Worm (Caenorhabditis elegans): ENCODE measurements around the gene srg-15.

srg-15 gene

DNA sequence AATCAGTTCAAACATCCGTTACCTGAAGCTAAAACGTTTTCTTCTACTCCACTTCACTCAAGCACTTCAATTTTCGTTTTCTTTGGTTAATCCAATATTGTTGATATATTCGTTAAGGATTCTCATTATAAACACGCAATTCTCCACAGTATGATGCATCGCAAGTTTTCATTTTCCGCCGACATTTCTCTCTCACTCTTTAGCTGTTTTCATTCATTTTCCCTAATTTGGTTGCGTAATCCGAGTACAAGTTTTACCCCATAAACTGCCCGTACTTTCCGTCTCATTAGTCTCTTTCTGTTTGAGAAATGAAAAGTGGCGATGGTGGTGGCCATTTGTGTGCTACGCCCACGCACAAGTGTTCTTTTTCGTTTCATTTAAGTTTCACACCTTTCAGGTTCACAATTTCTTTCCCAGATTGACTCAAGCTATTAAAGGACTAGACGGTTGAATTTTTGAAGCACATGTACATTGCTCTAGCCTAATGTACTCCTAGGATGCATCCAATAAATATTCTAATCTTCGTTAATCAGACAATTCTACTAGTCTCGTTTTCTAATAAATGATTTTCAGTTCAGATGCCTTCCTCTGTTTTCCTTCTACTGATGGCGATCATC lies 18.8 kb downstream of the srg-15 start, which contains the start of gene C34C6.3:
C34C6.3 (plus strand) TSS at position 567 of the 617 bp plus-strand sequence.
- no peak for TF ChIP-seq C08G9.2 (tag; optimal IDR thresholded peaks at IDR 0.05)
- no peak for TF ChIP-seq pha-2 (tag; optimal IDR thresholded peaks at IDR 0.05)
- TF ChIP-seq madf-2 (tag; optimal IDR thresholded peaks at IDR 0.05) = no peak
- TF ChIP-seq gmeb-2 (tag; optimal IDR thresholded peaks at IDR 0.05) = no peak
- no peak for TF ChIP-seq elt-4 (tag; optimal IDR thresholded peaks at IDR 0.05)
- no peak for TF ChIP-seq ceh-9 (tag; optimal IDR thresholded peaks at IDR 0.05)
- TF ChIP-seq lim-6 (tag; optimal IDR thresholded peaks at IDR 0.05) = no peak

DNA sequence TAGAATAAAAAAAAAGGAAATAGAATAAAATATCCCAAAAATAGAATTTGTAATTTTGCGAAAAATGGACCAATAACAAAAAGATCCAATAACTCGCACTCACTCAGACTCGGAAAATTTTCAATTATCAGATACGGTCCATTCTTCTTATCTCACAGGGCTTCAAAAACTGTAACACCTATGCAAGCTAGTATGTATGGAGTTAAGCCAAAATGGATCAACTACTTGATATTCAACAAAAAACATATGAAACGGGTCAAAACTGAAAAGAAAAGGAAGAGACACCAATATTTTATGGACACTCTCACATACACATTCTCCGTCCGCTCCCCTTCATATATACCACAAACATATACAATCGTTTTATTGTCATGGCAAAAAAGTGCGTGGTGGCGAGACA lies 24.6 kb downstream of the srg-15 start, which contains the start of gene C34C6.9:
C34C6.9 (plus strand) TSS at position 301 of the 400 bp plus-strand sequence.
- no peak for TF ChIP-seq eyg-1 (tag; optimal IDR thresholded peaks at IDR 0.05)
- no peak for TF ChIP-seq pag-3 (tag; optimal IDR thresholded peaks at IDR 0.05; ENCODE audit: borderline replicate concordance)
- TF ChIP-seq elt-4 (tag; optimal IDR thresholded peaks at IDR 0.05) = no peak
- no peak for TF ChIP-seq F13H6.1 (tag; optimal IDR thresholded peaks at IDR 0.05)
- no peak for TF ChIP-seq zip-5 (tag; optimal IDR thresholded peaks at IDR 0.05)
- no peak for TF ChIP-seq C08G9.2 (tag; optimal IDR thresholded peaks at IDR 0.05)
- TF ChIP-seq lim-6 (tag; optimal IDR thresholded peaks at IDR 0.05) = no peak
- TF ChIP-seq npax-4 (tag; optimal IDR thresholded peaks at IDR 0.05) = no peak
- TF ChIP-seq gmeb-2 (tag; optimal IDR thresholded peaks at IDR 0.05) = no peak
- TF ChIP-seq ceh-14 (tag; optimal IDR thresholded peaks at IDR 0.05) = no peak
- no peak for TF ChIP-seq ceh-45 (GFP tag; IDR thresholded peaks at IDR 0.05)
- TF ChIP-seq unc-86 (tag; optimal IDR thresholded peaks at IDR 0.05) = no peak
- TF ChIP-seq ceh-18 (tag; optimal IDR thresholded peaks at IDR 0.05) = no peak
- no peak for TF ChIP-seq ahr-1 (tag; optimal IDR thresholded peaks at IDR 0.05)

DNA sequence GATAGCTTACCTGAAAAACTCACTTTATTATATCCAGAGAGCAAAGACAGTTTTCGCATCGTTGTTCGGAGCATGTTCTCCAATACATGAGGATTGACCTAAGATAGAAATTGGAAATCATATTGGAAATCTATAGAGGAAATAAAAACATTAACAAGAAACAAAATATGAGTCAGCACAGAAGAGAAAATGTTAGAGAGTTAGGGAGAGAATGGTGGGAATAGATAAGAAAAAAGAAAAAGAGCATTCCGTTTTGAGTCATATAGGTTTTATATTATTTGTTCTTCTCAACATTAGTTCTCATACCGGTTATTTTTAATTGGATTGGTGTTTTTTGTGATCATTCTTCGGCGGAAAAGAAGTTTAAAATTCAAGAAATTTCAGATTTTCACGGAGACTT lies 25.4 kb downstream of the srg-15 start, which contains the start of gene hgap-2:
hgap-2 (minus strand) TSS at position 101 of the 400 bp plus-strand sequence.
- TF ChIP-seq pha-4 (tag; optimal IDR thresholded peaks at IDR 0.05) = no peak
- TF ChIP-seq C38D4.7 (GFP tag; optimal IDR thresholded peaks at IDR 0.05) = no peak
- no peak for TF ChIP-seq syd-9 (tag; optimal IDR thresholded peaks at IDR 0.05)
- TF ChIP-seq pax-1 (tag; optimal IDR thresholded peaks at IDR 0.05) = no peak
- TF ChIP-seq pag-3 (tag; optimal IDR thresholded peaks at IDR 0.05; ENCODE audit: borderline replicate concordance) = no peak
- TF ChIP-seq ama-1 (optimal IDR thresholded peaks at IDR 0.05) = no peak
- no peak for TF ChIP-seq sox-4 (tag; optimal IDR thresholded peaks at IDR 0.05)
- TF ChIP-seq elt-2 (tag; optimal IDR thresholded peaks at IDR 0.05) = no peak
- TF ChIP-seq ets-4 (tag; optimal IDR thresholded peaks at IDR 0.05) = no peak
- TF ChIP-seq pros-1 (tag; optimal IDR thresholded peaks at IDR 0.05) = no peak
- TF ChIP-seq madf-2 (tag; optimal IDR thresholded peaks at IDR 0.05) = no peak
- no peak for TF ChIP-seq tbx-2 (tag; optimal IDR thresholded peaks at IDR 0.05)
- TF ChIP-seq K09A11.1 (tag; optimal IDR thresholded peaks at IDR 0.05; ENCODE audit: insufficient read depth) = no peak
- no peak for TF ChIP-seq fkh-6 (tag; optimal IDR thresholded peaks at IDR 0.05)
- TF ChIP-seq odd-2 (tag; optimal IDR thresholded peaks at IDR 0.05) = no peak
- no peak for TF ChIP-seq dmd-4 (tag; optimal IDR thresholded peaks at IDR 0.05; ENCODE audit: borderline replicate concordance)
- no peak for TF ChIP-seq ztf-16 (tag; optimal IDR thresholded peaks at IDR 0.05)
- no peak for TF ChIP-seq unc-3 (GFP tag; conservative IDR thresholded peaks at IDR 0.05)
- no peak for TF ChIP-seq unc-3 (tag; optimal IDR thresholded peaks at IDR 0.05)

DNA sequence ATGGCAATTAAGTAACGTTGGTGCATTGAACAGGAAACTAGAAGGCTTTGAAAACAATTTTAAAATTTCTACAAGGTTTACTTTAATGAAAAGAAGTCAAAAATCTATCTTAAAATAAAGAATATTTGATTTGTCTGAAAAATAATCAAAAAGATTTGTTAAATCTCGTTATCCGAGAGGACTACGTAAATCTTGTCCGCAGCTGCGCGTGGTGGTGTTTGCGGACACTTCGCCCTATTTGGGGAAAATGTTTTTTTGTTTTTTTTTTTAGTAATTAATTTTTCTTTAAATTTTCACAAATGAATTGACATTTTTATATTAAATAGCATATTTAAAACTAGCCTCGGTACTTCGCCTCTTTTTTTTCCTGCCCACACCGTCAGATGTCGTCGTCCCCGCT lies 26.3 kb downstream of the srg-15 start:
- TF ChIP-seq unc-86 (tag; optimal IDR thresholded peaks at IDR 0.05) (peak; percentile 8), ceh-18 (tag; optimal IDR thresholded peaks at IDR 0.05) (no peak), ceh-14 (tag; optimal IDR thresholded peaks at IDR 0.05) (peak; percentile 7), gmeb-2 (tag; optimal IDR thresholded peaks at IDR 0.05) (no peak), ceh-6 (GFP tag; optimal IDR thresholded peaks at IDR 0.05) (no peak), unc-42 (tag; optimal IDR thresholded peaks at IDR 0.05) (peak; percentile 37), che-1 (tag; optimal IDR thresholded peaks at IDR 0.05) (no peak), C08G9.2 (tag; optimal IDR thresholded peaks at IDR 0.05) (no peak), syd-9 (tag; optimal IDR thresholded peaks at IDR 0.05) (no peak), hlh-15 (tag; optimal IDR thresholded peaks at IDR 0.05) (no peak)

Data from whole organism, late embryonic.